Worm (Caenorhabditis elegans) whole organism, mixed stage, embryonic: ENCODE measurements around the gene dhs-5.

Experiments used
- M03D4.4 ChIP-seq: sonication (generic microtip); optimal IDR thresholded peaks from 2 replicates; lab custom pipeline; 2017; ENCODE audit warnings: mild to moderate bottlenecking, missing genetic modification characterization, missing compliant biosample characterization
- bed-3 ChIP-seq: fragments of 200-800 bp; sonication (Bioruptor generic); optimal IDR thresholded peaks from 3 replicates; lab custom pipeline; 2018; ENCODE audit warnings: mild to moderate bottlenecking, missing genetic modification characterization, moderate library complexity, missing compliant biosample characterization
- blmp-1 ChIP-seq: fragments of 150-350 bp; optimal IDR thresholded peaks from 2 replicates; lab custom pipeline; 2014; ENCODE audit warnings: missing biosample characterization, missing genetic modification characterization
- ceh-39 ChIP-seq: fragments of 150-350 bp; optimal IDR thresholded peaks from 2 replicates; lab custom pipeline; 2014; ENCODE audit warnings: missing biosample characterization, missing genetic modification characterization
- ceh-43 ChIP-seq: fragments of 200-800 bp; sonication (Bioruptor generic); optimal IDR thresholded peaks from 2 replicates; lab custom pipeline; 2018; ENCODE audit warnings: mild to moderate bottlenecking, missing genetic modification characterization, moderate library complexity, missing compliant biosample characterization
- ces-1 ChIP-seq: fragments of 150-350 bp; optimal IDR thresholded peaks from 2 replicates; lab custom pipeline; 2014; ENCODE audit warnings: missing biosample characterization, missing genetic modification reagents, missing genetic modification characterization
- cnd-1 ChIP-seq: fragments of 200-800 bp; sonication (Bioruptor generic); optimal IDR thresholded peaks from 2 replicates; lab custom pipeline; 2018; ENCODE audit warnings: mild to moderate bottlenecking, missing genetic modification characterization, missing compliant biosample characterization
- drap-1 ChIP-seq: fragments of 200-800 bp; sonication (Bioruptor generic); optimal IDR thresholded peaks from 3 replicates; lab custom pipeline; 2018; ENCODE audit warnings: mild to moderate bottlenecking, missing genetic modification characterization, missing compliant biosample characterization
- elt-1 ChIP-seq: sonication (generic microtip); optimal IDR thresholded peaks from 2 replicates; lab custom pipeline; 2017; ENCODE audit warnings: missing genetic modification characterization, mild to moderate bottlenecking, missing compliant biosample characterization, antibody characterized with exemption, moderate library complexity, borderline replicate concordance; ENCODE audit not compliant: insufficient read depth
- elt-3 ChIP-seq: fragments of 150-350 bp; optimal IDR thresholded peaks from 2 replicates; lab custom pipeline; 2014; ENCODE audit warnings: missing biosample characterization, missing genetic modification characterization
- hlh-1 ChIP-seq: fragments of 150-350 bp; optimal IDR thresholded peaks from 2 replicates; lab custom pipeline; 2014; ENCODE audit warnings: missing biosample characterization, missing genetic modification reagents, missing genetic modification characterization
- lin-13 ChIP-seq: fragments of 150-350 bp; optimal IDR thresholded peaks from 2 replicates; lab custom pipeline; 2014; ENCODE audit warnings: missing biosample characterization, missing genetic modification characterization
- lsy-2 ChIP-seq: fragments of 150-350 bp; optimal IDR thresholded peaks from 2 replicates; lab custom pipeline; 2014; ENCODE audit warnings: missing biosample characterization, missing genetic modification characterization
- mab-5 ChIP-seq: fragments of 150-350 bp; optimal IDR thresholded peaks from 2 replicates; lab custom pipeline; 2014; ENCODE audit warnings: missing biosample characterization, missing genetic modification characterization
- mep-1 ChIP-seq: fragments of 150-350 bp; optimal IDR thresholded peaks from 2 replicates; lab custom pipeline; 2017; ENCODE audit warnings: missing biosample characterization, missing genetic modification reagents, missing genetic modification characterization, inconsistent platforms
- mls-2 ChIP-seq: sonication (generic microtip); optimal IDR thresholded peaks from 2 replicates; lab custom pipeline; 2016; ENCODE audit warnings: mild to moderate bottlenecking, missing genetic modification characterization, moderate library complexity, missing compliant biosample characterization
- nhr-12 ChIP-seq: fragments of 150-350 bp; optimal IDR thresholded peaks from 2 replicates; lab custom pipeline; 2014; ENCODE audit warnings: missing biosample characterization, missing genetic modification characterization
- nhr-2 ChIP-seq: fragments of 150-350 bp; optimal IDR thresholded peaks from 2 replicates; lab custom pipeline; 2014; ENCODE audit warnings: missing biosample characterization, missing genetic modification characterization
- nhr-237 ChIP-seq: fragments of 150-350 bp; optimal IDR thresholded peaks from 2 replicates; lab custom pipeline; 2014; ENCODE audit warnings: missing biosample characterization, missing genetic modification characterization
- nhr-28 ChIP-seq: fragments of 150-350 bp; optimal IDR thresholded peaks from 2 replicates; lab custom pipeline; 2014; ENCODE audit warnings: missing biosample characterization, missing genetic modification characterization
- nhr-76 ChIP-seq: sonication (generic microtip); optimal IDR thresholded peaks from 2 replicates; lab custom pipeline; 2017; ENCODE audit warnings: missing biosample characterization, missing genetic modification characterization
- sem-2 ChIP-seq: fragments of 200-800 bp; sonication (Bioruptor generic); optimal IDR thresholded peaks from 2 replicates; lab custom pipeline; 2018; ENCODE audit warnings: mild to moderate bottlenecking, missing genetic modification characterization, missing compliant biosample characterization
- snpc-4 ChIP-seq: fragments of 150-350 bp; optimal IDR thresholded peaks from 2 replicates; lab custom pipeline; 2014; ENCODE audit warnings: missing biosample characterization, missing genetic modification characterization
- sptf-1 ChIP-seq: sonication (generic microtip); optimal IDR thresholded peaks from 2 replicates; lab custom pipeline; 2017; ENCODE audit warnings: mild to moderate bottlenecking, missing genetic modification characterization, moderate library complexity, missing compliant biosample characterization
- tbx-8 ChIP-seq: fragments of 200-800 bp; sonication (Bioruptor generic); optimal IDR thresholded peaks from 2 replicates; lab custom pipeline; 2018; ENCODE audit warnings: mild to moderate bottlenecking, missing genetic modification characterization, moderate library complexity, missing compliant biosample characterization
- unc-120 ChIP-seq: sonication (generic microtip); optimal IDR thresholded peaks from 2 replicates; lab custom pipeline; 2017; ENCODE audit warnings: missing genetic modification characterization, missing compliant biosample characterization; ENCODE audit not compliant: poor library complexity, severe bottlenecking
- unc-39 ChIP-seq: fragments of 150-350 bp; optimal IDR thresholded peaks from 2 replicates; lab custom pipeline; 2014; ENCODE audit warnings: missing biosample characterization, missing genetic modification characterization
- unc-62 ChIP-seq: fragments of 150-350 bp; optimal IDR thresholded peaks from 2 replicates; lab custom pipeline; 2014; ENCODE audit warnings: missing biosample characterization, missing genetic modification reagents, missing genetic modification characterization
- zip-8 ChIP-seq: fragments of 150-350 bp; optimal IDR thresholded peaks from 2 replicates; lab custom pipeline; 2014; ENCODE audit warnings: missing biosample characterization, missing genetic modification characterization
- ztf-11 ChIP-seq: fragments of 150-350 bp; optimal IDR thresholded peaks from 2 replicates; lab custom pipeline; 2014; ENCODE audit warnings: missing biosample characterization, missing genetic modification characterization

The dhs-5 gene

DNA sequence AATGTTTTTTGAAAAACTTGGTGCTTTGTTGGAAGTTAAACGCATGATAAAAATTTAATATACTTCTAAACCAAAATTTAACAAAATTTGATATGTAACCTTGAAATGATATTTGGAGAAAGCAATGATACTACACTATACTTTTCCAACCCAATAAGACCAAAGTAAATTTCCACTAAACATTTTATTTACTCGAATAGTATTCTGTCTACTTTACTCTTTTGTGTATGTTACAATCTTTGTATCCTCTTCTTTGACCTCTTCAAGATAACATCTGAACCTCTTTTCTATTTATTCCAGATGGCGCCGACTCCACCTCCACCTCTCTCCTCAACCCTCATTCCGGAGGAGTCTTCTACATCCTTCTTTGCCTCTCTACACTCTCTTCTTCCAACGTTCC lies at the start of gene dhs-5:
Gene dhs-5 (plus strand): TSS at position 301 of the 400 bp plus-strand sequence.
- no peak for TF ChIP-seq hlh-1 (tag; lab: Kevin White, UChicago)
- TF ChIP-seq mls-2 (tag; lab: Kevin White, UChicago), result no peak
- TF ChIP-seq nhr-237 (tag; lab: Kevin White, UChicago), result no peak
- TF ChIP-seq elt-3, result no peak
- no peak for TF ChIP-seq sem-2 (GFP tag; lab: Kevin White, UChicago)
- TF ChIP-seq unc-120 (tag; lab: Kevin White, UChicago), result no peak
- TF ChIP-seq nhr-28 (tag; lab: Kevin White, UChicago), result no peak
- no peak for TF ChIP-seq sptf-1 (tag; lab: Kevin White, UChicago)
- TF ChIP-seq drap-1 (GFP tag; lab: Kevin White, UChicago), result no peak
- TF ChIP-seq unc-39 (tag; lab: Kevin White, UChicago), result no peak
- TF ChIP-seq lin-13 (tag; lab: Kevin White, UChicago), result no peak
- no peak for TF ChIP-seq ceh-43 (GFP tag; lab: Kevin White, UChicago)
- TF ChIP-seq mab-5 (tag; lab: Kevin White, UChicago), result no peak
- TF ChIP-seq nhr-2, result no peak
- no peak for TF ChIP-seq ces-1 (GFP tag; lab: Kevin White, UChicago)
- no peak for TF ChIP-seq cnd-1 (tag; lab: Kevin White, UChicago)

DNA sequence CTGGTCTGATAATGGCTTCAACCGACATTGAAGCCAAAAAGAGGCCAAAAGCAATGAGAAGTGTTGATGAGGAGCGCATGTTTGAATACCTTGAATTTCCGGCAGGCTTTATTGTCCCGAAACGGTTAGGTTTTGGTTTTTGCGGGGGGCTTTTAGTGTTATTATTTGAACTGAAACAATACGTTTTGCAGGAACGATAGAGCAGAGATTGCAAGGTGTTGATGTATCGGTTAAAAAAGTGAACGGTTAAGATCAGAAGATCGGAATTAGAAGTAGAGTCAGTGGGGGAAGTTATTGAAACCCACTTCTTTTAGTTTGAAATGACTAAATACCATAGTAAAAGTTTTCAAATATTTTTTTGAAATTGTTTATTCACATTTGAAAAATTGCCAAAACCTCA lies 46.1 kb upstream of the dhs-5 start, which contains the start of gene clec-141:
Gene clec-141 (minus strand): TSS at position 101 of the 400 bp plus-strand sequence.
- no peak for TF ChIP-seq blmp-1
- TF ChIP-seq cnd-1 (tag; lab: Kevin White, UChicago), result no peak
- no peak for TF ChIP-seq mab-5 (tag; lab: Kevin White, UChicago)
- TF ChIP-seq unc-39 (tag; lab: Kevin White, UChicago), result no peak
- no peak for TF ChIP-seq elt-1
- TF ChIP-seq nhr-12, result no peak
- TF ChIP-seq tbx-8 (GFP tag; lab: Kevin White, UChicago), result no peak
- TF ChIP-seq ces-1 (GFP tag; lab: Kevin White, UChicago), result no peak
- TF ChIP-seq M03D4.4 (tag; lab: Kevin White, UChicago), result no peak
- no peak for TF ChIP-seq drap-1 (GFP tag; lab: Kevin White, UChicago)
- TF ChIP-seq ztf-11 (tag; lab: Kevin White, UChicago), result no peak
- no peak for TF ChIP-seq bed-3 (GFP tag; lab: Kevin White, UChicago)
- TF ChIP-seq snpc-4 (tag; lab: Kevin White, UChicago), result no peak
- TF ChIP-seq unc-62, result no peak
- no peak for TF ChIP-seq elt-3
- TF ChIP-seq lin-13 (tag; lab: Kevin White, UChicago), result no peak
- no peak for TF ChIP-seq ceh-39 (tag; lab: Kevin White, UChicago)
- no peak for TF ChIP-seq nhr-237 (tag; lab: Kevin White, UChicago)
- no peak for TF ChIP-seq zip-8 (tag; lab: Kevin White, UChicago)

DNA sequence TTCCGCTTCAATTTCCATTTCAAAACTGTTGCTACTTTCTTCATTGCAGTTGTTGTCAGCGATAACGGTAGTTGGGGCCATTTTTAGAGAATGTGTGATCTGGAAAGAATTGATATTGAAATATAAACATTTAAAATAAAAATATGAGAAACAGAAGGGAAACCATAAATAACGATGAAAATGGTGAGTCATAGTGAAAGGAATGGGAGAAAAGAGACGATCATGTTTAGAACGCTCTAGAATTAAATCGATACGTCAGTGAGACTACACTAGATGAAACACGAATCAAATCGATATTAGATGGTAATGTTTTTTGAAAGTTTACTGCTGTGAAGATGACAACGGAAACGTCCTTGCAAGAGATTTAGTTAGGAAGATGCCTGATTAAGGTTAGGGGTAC lies 44.7 kb upstream of the dhs-5 start, which contains the start of the genes EEED8.12 and EEED8.4:
Gene EEED8.12 (minus strand): TSS at position 101 of the 400 bp plus-strand sequence.
Gene EEED8.4 (plus strand): TSS at position 396 of the 400 bp plus-strand sequence.
- TF ChIP-seq lsy-2 (tag; lab: Kevin White, UChicago) (no peak), zip-8 (tag; lab: Kevin White, UChicago) (no peak), cnd-1 (tag; lab: Kevin White, UChicago) (no peak), ceh-39 (tag; lab: Kevin White, UChicago) (no peak), mep-1 (tag; lab: Kevin White, UChicago) (no peak), ztf-11 (tag; lab: Kevin White, UChicago) (no peak), nhr-28 (tag; lab: Kevin White, UChicago) (no peak)

DNA sequence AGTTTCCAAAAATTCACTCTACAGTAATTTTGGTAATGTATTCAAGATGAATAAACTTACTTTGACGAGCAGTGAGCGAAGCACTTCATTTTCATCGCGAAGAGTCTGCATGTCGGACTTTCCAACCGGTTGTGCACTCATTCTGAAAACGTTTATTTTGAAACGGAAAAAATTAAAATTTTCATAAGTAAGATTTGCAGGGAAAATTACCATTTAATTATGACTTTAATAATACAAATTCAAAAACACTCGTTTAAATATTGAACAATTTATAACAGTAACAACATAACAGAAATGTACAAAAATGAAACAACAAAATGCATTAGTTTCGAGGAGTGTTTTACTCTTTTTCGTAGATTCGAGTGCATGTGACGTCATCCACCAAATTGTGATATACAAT lies 41.2 kb upstream of the dhs-5 start, which contains the start of the genes EEED8.13 and EEED8.18:
Gene EEED8.13 (minus strand): TSS at position 101 of the 400 bp plus-strand sequence.
Gene EEED8.18 (minus strand): TSS at position 144 of the 400 bp plus-strand sequence.
- TF ChIP-seq sptf-1 (tag; lab: Kevin White, UChicago), result no peak
- peak; percentile 32 for TF ChIP-seq zip-8 (tag; lab: Kevin White, UChicago)
- TF ChIP-seq, all 35 proteins: peak for 1

DNA sequence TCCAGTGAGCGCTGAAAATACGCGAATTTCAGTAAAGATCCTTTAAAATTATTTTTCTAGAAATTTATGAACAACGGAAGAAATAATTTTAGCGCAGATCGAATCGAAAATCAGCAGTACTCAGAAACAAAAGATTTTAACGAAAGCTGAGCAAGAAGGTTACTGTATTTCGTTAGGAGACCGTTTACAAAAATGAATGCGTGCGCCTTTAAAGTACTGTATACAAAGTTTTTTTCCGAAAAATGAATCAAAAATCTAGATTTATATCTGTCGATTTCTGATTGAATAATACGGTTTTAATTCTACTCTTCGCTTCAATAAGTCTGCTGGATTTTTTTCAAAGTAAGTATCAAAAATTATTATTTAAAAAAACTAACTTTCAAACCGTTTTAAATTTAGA lies 39.6 kb upstream of the dhs-5 start, which contains the start of the genes EEED8.14 and EEED8.3:
Gene EEED8.14 (minus strand): TSS at position 13 of the 400 bp plus-strand sequence.
Gene EEED8.3 (plus strand): TSS at position 237 of the 400 bp plus-strand sequence.
- no peak for TF ChIP-seq ceh-39 (tag; lab: Kevin White, UChicago)
- no peak for TF ChIP-seq nhr-237 (tag; lab: Kevin White, UChicago)
- TF ChIP-seq mab-5 (tag; lab: Kevin White, UChicago), result no peak
- TF ChIP-seq lsy-2 (tag; lab: Kevin White, UChicago), result no peak
- no peak for TF ChIP-seq blmp-1
- no peak for TF ChIP-seq bed-3 (GFP tag; lab: Kevin White, UChicago)
- no peak for TF ChIP-seq lin-13 (tag; lab: Kevin White, UChicago)
- no peak for TF ChIP-seq nhr-76 (tag; lab: Kevin White, UChicago)
- TF ChIP-seq hlh-1 (tag; lab: Kevin White, UChicago), result no peak
